Worm (Caenorhabditis elegans) whole organism, L1 larva: ENCODE results near the gene ZK632.14.

Source experiments
- C04F5.9 ChIP-seq: sonication (generic microtip); optimal IDR thresholded peaks from 2 replicates; lab custom pipeline; 2016; ENCODE audit warnings: missing genetic modification characterization, missing compliant biosample characterization
- C16A3.4 ChIP-seq: fragments of 150-350 bp; optimal IDR thresholded peaks from 2 replicates; lab custom pipeline; 2014; ENCODE audit warnings: missing biosample characterization, missing genetic modification characterization
- F16B12.6 ChIP-seq: fragments of 150-350 bp; optimal IDR thresholded peaks from 2 replicates; lab custom pipeline; 2014; ENCODE audit warnings: missing biosample characterization, missing genetic modification characterization
- aha-1 ChIP-seq: fragments of 150-350 bp; optimal IDR thresholded peaks from 2 replicates; lab custom pipeline; 2014; ENCODE audit warnings: missing biosample characterization, missing genetic modification characterization
- aly-2 ChIP-seq: fragments of 150-350 bp; optimal IDR thresholded peaks from 2 replicates; lab custom pipeline; 2014; ENCODE audit warnings: missing biosample characterization, missing genetic modification characterization
- ama-1 ChIP-seq: fragments of 150-350 bp; optimal IDR thresholded peaks from 2 replicates; lab custom pipeline; 2014
- blmp-1 ChIP-seq: fragments of 150-350 bp; optimal IDR thresholded peaks from 2 replicates; lab custom pipeline; 2014; ENCODE audit warnings: missing biosample characterization, missing genetic modification characterization
- ceh-82 ChIP-seq, 3 experiments: fragments of 150-350 bp in 1 of 3; sonication (generic microtip) in 2 of 3; optimal IDR thresholded peaks; 2 replicates each; lab custom pipeline; 2014 to 2017; ENCODE audit warnings: missing biosample characterization in 3 of 3, missing genetic modification characterization in 3 of 3
- ceh-88 ChIP-seq: fragments of 200-800 bp; sonication (Bioruptor generic); IDR thresholded peaks from 2 replicates; pipeline ENCODE4 v1.3.6; 2022; ENCODE audit warnings: missing genetic modification characterization, missing compliant biosample characterization
- dpl-1 ChIP-seq, 3 experiments: fragments of 150-350 bp in 2 of 3; sonication (generic microtip) in 1 of 3; optimal IDR thresholded peaks; 2 replicates each; lab custom pipeline; 2014 to 2017; ENCODE audit warnings: missing biosample characterization in 3 of 3, missing genetic modification characterization in 3 of 3, missing genetic modification reagents in 3 of 3
- dsc-1 ChIP-seq: sonication (generic microtip); optimal IDR thresholded peaks from 2 replicates; lab custom pipeline; 2016; ENCODE audit warnings: mild to moderate bottlenecking, missing genetic modification characterization, missing compliant biosample characterization
- efl-1 ChIP-seq, 4 experiments: fragments of 150-350 bp; optimal IDR thresholded peaks in 3 of 4; peaks in 1 of 4; 1 replicate in 1 of 4; 2 replicates in 3 of 4; lab custom pipeline; 2014; ENCODE audit warnings: missing biosample characterization in 2 of 4, missing genetic modification characterization in 2 of 4, missing genetic modification reagents in 2 of 4
- egl-13 ChIP-seq: sonication (generic microtip); optimal IDR thresholded peaks from 2 replicates; lab custom pipeline; 2016; ENCODE audit warnings: missing genotype, missing genetic modification reagents, missing genetic modification characterization, missing compliant biosample characterization
- egl-27 ChIP-seq, 2 experiments: fragments of 150-350 bp in 1 of 2; sonication (generic microtip); optimal IDR thresholded peaks; 3 replicates each; lab custom pipeline; 2017 to 2018; ENCODE audit warnings: missing biosample characterization in 2 of 2, missing genetic modification characterization in 2 of 2, missing genetic modification reagents in 2 of 2
- elt-3 ChIP-seq, 6 experiments: fragments of 150-350 bp in 1 of 6; sonication (generic microtip); optimal IDR thresholded peaks; 2 replicates each; lab custom pipeline; 2017 to 2018; ENCODE audit warnings: missing biosample characterization in 6 of 6, missing genetic modification characterization in 6 of 6, inconsistent platforms in 1 of 6
- ets-5 ChIP-seq: fragments of 200-800 bp; sonication (Bioruptor generic); IDR thresholded peaks from 2 replicates; pipeline ENCODE4 v1.3.6; 2022; ENCODE audit warnings: missing genetic modification characterization, missing compliant biosample characterization
- fkh-10 ChIP-seq: sonication (generic microtip); optimal IDR thresholded peaks from 2 replicates; lab custom pipeline; 2017; ENCODE audit warnings: missing biosample characterization, missing genetic modification reagents, missing genetic modification characterization
- fkh-8 ChIP-seq: sonication (generic microtip); optimal IDR thresholded peaks from 2 replicates; lab custom pipeline; 2016; ENCODE audit warnings: mild to moderate bottlenecking, missing genetic modification characterization, missing compliant biosample characterization
- fos-1 ChIP-seq: fragments of 150-350 bp; optimal IDR thresholded peaks from 2 replicates; lab custom pipeline; 2014; ENCODE audit warnings: missing biosample characterization, missing genetic modification characterization
- grh-1 ChIP-seq: fragments of 200-800 bp; sonication (Bioruptor generic); IDR thresholded peaks from 2 replicates; pipeline ENCODE4 v1.3.6; 2022; ENCODE audit warnings: missing genetic modification reagents, missing genetic modification characterization, missing compliant biosample characterization
- hlh-17 ChIP-seq: fragments of 200-800 bp; sonication (Bioruptor generic); optimal IDR thresholded peaks from 2 replicates; lab custom pipeline; 2018; ENCODE audit warnings: missing genetic modification characterization, mild to moderate bottlenecking, missing compliant biosample characterization, moderate library complexity, borderline replicate concordance
- hpl-2 ChIP-seq: fragments of 150-350 bp; optimal IDR thresholded peaks from 2 replicates; lab custom pipeline; 2014; ENCODE audit warnings: missing biosample characterization, missing genetic modification reagents, missing genetic modification characterization
- irx-1 ChIP-seq: sonication (generic microtip); optimal IDR thresholded peaks from 2 replicates; lab custom pipeline; 2016; ENCODE audit warnings: missing genetic modification characterization, missing compliant biosample characterization
- jun-1 ChIP-seq: fragments of 150-350 bp; optimal IDR thresholded peaks from 2 replicates; lab custom pipeline; 2014; ENCODE audit warnings: missing biosample characterization, missing genetic modification reagents, missing genetic modification characterization
- lin-13 ChIP-seq: fragments of 150-350 bp; optimal IDR thresholded peaks from 2 replicates; lab custom pipeline; 2014; ENCODE audit warnings: missing biosample characterization, missing genetic modification reagents, missing genetic modification characterization
- lin-14 ChIP-seq: fragments of 200-800 bp; sonication (Bioruptor generic); optimal IDR thresholded peaks from 2 replicates; lab custom pipeline; 2018; ENCODE audit warnings: mild to moderate bottlenecking, missing genetic modification characterization, moderate library complexity, missing compliant biosample characterization
- lin-35 ChIP-seq, 2 experiments: fragments of 150-350 bp; optimal IDR thresholded peaks; 2 replicates each; lab custom pipeline; 2014; ENCODE audit warnings: missing biosample characterization in 2 of 2, missing genetic modification characterization in 2 of 2, missing genetic modification reagents in 2 of 2
- lin-39 ChIP-seq: fragments of 150-350 bp; optimal IDR thresholded peaks from 2 replicates; lab custom pipeline; 2014; ENCODE audit warnings: missing biosample characterization, missing genetic modification reagents, missing genetic modification characterization
- lir-3 ChIP-seq: sonication (generic microtip); optimal IDR thresholded peaks from 2 replicates; lab custom pipeline; 2016; ENCODE audit warnings: mild to moderate bottlenecking, missing genetic modification characterization, moderate library complexity, missing compliant biosample characterization; ENCODE audit not compliant: poor library complexity
- mdl-1 ChIP-seq, 2 experiments: fragments of 150-350 bp; optimal IDR thresholded peaks; 2 replicates each; lab custom pipeline; 2014 to 2017; ENCODE audit warnings: missing biosample characterization in 2 of 2, missing genetic modification characterization in 2 of 2, inconsistent platforms in 1 of 2
- mef-2 ChIP-seq: fragments of 150-350 bp; optimal IDR thresholded peaks from 2 replicates; lab custom pipeline; 2014; ENCODE audit warnings: missing biosample characterization, missing genetic modification characterization
- mep-1 ChIP-seq: fragments of 150-350 bp; optimal IDR thresholded peaks from 2 replicates; lab custom pipeline; 2014; ENCODE audit warnings: missing biosample characterization, missing genetic modification characterization
- nhr-19 ChIP-seq: fragments of 200-800 bp; sonication (Bioruptor generic); conservative IDR thresholded peaks from 2 replicates; pipeline ENCODE4 v1.3.6; 2022; ENCODE audit warnings: missing genetic modification characterization, missing compliant biosample characterization
- nhr-20 ChIP-seq: sonication (generic microtip); optimal IDR thresholded peaks from 2 replicates; lab custom pipeline; 2016; ENCODE audit warnings: mild to moderate bottlenecking, missing genetic modification characterization, missing compliant biosample characterization
- nhr-47 ChIP-seq: sonication (generic microtip); optimal IDR thresholded peaks from 2 replicates; lab custom pipeline; 2016; ENCODE audit warnings: mild to moderate bottlenecking, missing genetic modification characterization, moderate library complexity, missing compliant biosample characterization
- nhr-71 ChIP-seq: sonication (generic microtip); optimal IDR thresholded peaks from 2 replicates; lab custom pipeline; 2016; ENCODE audit warnings: mild to moderate bottlenecking, missing genetic modification characterization, moderate library complexity, missing compliant biosample characterization
- nhr-77 ChIP-seq: fragments of 150-350 bp; optimal IDR thresholded peaks from 2 replicates; lab custom pipeline; 2014; ENCODE audit warnings: missing biosample characterization, missing genetic modification characterization
- nhr-84 ChIP-seq: sonication (generic microtip); optimal IDR thresholded peaks from 2 replicates; lab custom pipeline; 2017; ENCODE audit warnings: missing biosample characterization, missing genetic modification characterization
- nhr-85 ChIP-seq: sonication (generic microtip); peaks from one replicate; lab custom pipeline; 2016; ENCODE audit warnings: missing genetic modification characterization, inconsistent platforms, missing compliant biosample characterization
- nhr-90 ChIP-seq: sonication (generic microtip); optimal IDR thresholded peaks from 2 replicates; lab custom pipeline; 2016; ENCODE audit warnings: mild to moderate bottlenecking, missing genetic modification characterization, missing compliant biosample characterization; ENCODE audit not compliant: poor library complexity
- pax-3 ChIP-seq: fragments of 200-800 bp; sonication (Bioruptor generic); optimal IDR thresholded peaks from 2 replicates; lab custom pipeline; 2018; ENCODE audit warnings: mild to moderate bottlenecking, missing genetic modification characterization, moderate library complexity, missing compliant biosample characterization
- rnt-1 ChIP-seq: sonication (generic microtip); optimal IDR thresholded peaks from 2 replicates; lab custom pipeline; 2016; ENCODE audit warnings: mild to moderate bottlenecking, missing genetic modification characterization, moderate library complexity, missing compliant biosample characterization
- skn-1 ChIP-seq: fragments of 150-350 bp; optimal IDR thresholded peaks from 2 replicates; lab custom pipeline; 2014; ENCODE audit warnings: missing biosample characterization, missing genetic modification characterization
- snu-23 ChIP-seq: sonication (generic microtip); optimal IDR thresholded peaks from 2 replicates; lab custom pipeline; 2016; ENCODE audit warnings: missing genetic modification characterization, missing compliant biosample characterization
- sox-4 ChIP-seq: sonication (generic microtip); optimal IDR thresholded peaks from 2 replicates; lab custom pipeline; 2016; ENCODE audit warnings: missing genetic modification characterization, missing compliant biosample characterization
- sup-37 ChIP-seq: fragments of 200-800 bp; sonication (Bioruptor generic); optimal IDR thresholded peaks from 2 replicates; lab custom pipeline; 2018; ENCODE audit warnings: mild to moderate bottlenecking, missing genetic modification characterization, missing compliant biosample characterization
- swsn-7 ChIP-seq: sonication (generic microtip); optimal IDR thresholded peaks from 2 replicates; lab custom pipeline; 2016; ENCODE audit warnings: missing genetic modification characterization, missing compliant biosample characterization
- tbx-2 ChIP-seq: sonication (generic microtip); optimal IDR thresholded peaks from 2 replicates; lab custom pipeline; 2016; ENCODE audit warnings: missing genetic modification characterization, missing compliant biosample characterization
- unc-130 ChIP-seq: fragments of 150-350 bp; optimal IDR thresholded peaks from 2 replicates; lab custom pipeline; 2017; ENCODE audit warnings: missing biosample characterization, missing genetic modification characterization, inconsistent platforms
- unc-86 ChIP-seq: sonication (generic microtip); optimal IDR thresholded peaks from 2 replicates; lab custom pipeline; 2016; ENCODE audit warnings: missing genetic modification characterization, missing compliant biosample characterization
- xbp-1 ChIP-seq: sonication (generic microtip); optimal IDR thresholded peaks from 2 replicates; lab custom pipeline; 2016; ENCODE audit warnings: missing genetic modification characterization, missing compliant biosample characterization
- zip-4 ChIP-seq: fragments of 200-800 bp; sonication (Bioruptor generic); optimal IDR thresholded peaks from 2 replicates; lab custom pipeline; 2018; ENCODE audit warnings: mild to moderate bottlenecking, missing genetic modification characterization, moderate library complexity, missing compliant biosample characterization
- ztf-11 ChIP-seq, 2 experiments: sonication (generic microtip); optimal IDR thresholded peaks; 2 replicates each; lab custom pipeline; 2016 to 2017; ENCODE audit warnings: missing genetic modification characterization in 2 of 2, missing biosample characterization in 1 of 2, missing compliant biosample characterization in 1 of 2

Gene ZK632.14

ce11 chrIII:9766175-9766574 lies 47.1 kb upstream of the ZK632.14 start, which contains the start of gene cbp-1:
TSS of gene cbp-1 (plus strand) at chrIII:9766509.
- TF ChIP-seq fkh-10 (GFP tag; lab: Kevin White, UChicago) (no peak), lin-39 (peak; percentile 13), nhr-85 (tag; lab: Kevin White, UChicago) (peak; percentile 14), swsn-7 (tag; lab: Kevin White, UChicago) (peak; percentile 64), jun-1 (peak; percentile 12), xbp-1 (tag; lab: Kevin White, UChicago) (peak; percentile 25), egl-13 (tag; lab: Kevin White, UChicago) (no peak), nhr-84 (tag; lab: Kevin White, UChicago) (no peak), F16B12.6 (tag; lab: Kevin White, UChicago) (no peak), fos-1 (tag; lab: Kevin White, UChicago) (peak; percentile 8), snu-23 (GFP tag; lab: Kevin White, UChicago) (peak; percentile 68), ama-1 (lab: Kevin White, UChicago) (peak; percentile 72), egl-27 (tag; optimal IDR thresholded peaks at IDR 0.05; lab: Kevin White, UChicago) (no peak), pax-3 (tag; lab: Kevin White, UChicago) (no peak), sup-37 (GFP tag; lab: Kevin White, UChicago) (no peak), tbx-2 (tag; lab: Kevin White, UChicago) (peak; percentile 32), irx-1 (no peak), nhr-47 (peak; percentile 48), ztf-11 (tag; optimal IDR thresholded peaks at IDR 0.05; lab: Kevin White, UChicago) (peak in 1 of 2 experiments; percentile 47), lin-14 (GFP tag; lab: Kevin White, UChicago) (peak; percentile 89), C16A3.4 (tag; lab: Kevin White, UChicago) (no peak), dsc-1 (tag; lab: Kevin White, UChicago) (peak; percentile 57), ceh-88 (no peak; the same call in 1 of the 2 replicates), aha-1 (no peak), C04F5.9 (tag; lab: Kevin White, UChicago) (no peak), ceh-82 (tag; optimal IDR thresholded peaks at IDR 0.05; lab: Kevin White, UChicago) (peak; percentile 3 to 54 (median 4)), mdl-1 (tag; optimal IDR thresholded peaks at IDR 0.05; lab: Kevin White, UChicago) (peak in 1 of 2 experiments; percentile 44), efl-1 (optimal IDR thresholded peaks at IDR 0.05; lab: Kevin White, UChicago) (peak; percentile 69 to 75), efl-1 (GFP tag; optimal IDR thresholded peaks at IDR 0.05 in 1 of 2; lab: Kevin White, UChicago) (peak; percentile 16 to 90), lin-35 (GFP tag; optimal IDR thresholded peaks at IDR 0.05; lab: Kevin White, UChicago) (peak; percentile 14 to 26), mef-2 (tag; lab: Kevin White, UChicago) (no peak), sox-4 (tag; lab: Kevin White, UChicago) (no peak), nhr-77 (tag; lab: Kevin White, UChicago) (no peak), nhr-71 (tag; lab: Kevin White, UChicago) (peak; percentile 63), unc-130 (peak; percentile 51), lin-13 (GFP tag; lab: Kevin White, UChicago) (no peak), grh-1 (GFP tag; lab: Robert Waterston, UW) (no peak), aly-2 (tag; lab: Kevin White, UChicago) (peak; percentile 48), fkh-8 (tag; lab: Kevin White, UChicago) (no peak), hlh-17 (GFP tag; lab: Kevin White, UChicago) (no peak), blmp-1 (tag; lab: Kevin White, UChicago) (no peak), hpl-2 (no peak), lir-3 (no peak), elt-3 (tag; optimal IDR thresholded peaks at IDR 0.05; lab: Kevin White, UChicago) (peak in 1 of 6 experiments; percentile 15), nhr-19 (peak; percentile 49), zip-4 (GFP tag; lab: Kevin White, UChicago) (no peak), dpl-1 (GFP tag; optimal IDR thresholded peaks at IDR 0.05; lab: Kevin White, UChicago) (peak in 2 of 3 experiments; percentile 37 to 46), rnt-1 (peak; percentile 80), ets-5 (GFP tag; lab: Robert Waterston, UW) (no peak), unc-86 (tag; lab: Kevin White, UChicago) (no peak), nhr-90 (tag; lab: Kevin White, UChicago) (peak; percentile 38), nhr-20 (tag; lab: Kevin White, UChicago) (peak; percentile 36), mep-1 (tag; lab: Kevin White, UChicago) (no peak), skn-1 (no peak)
